Worm (Caenorhabditis elegans): ENCODE measurements around the gene B0554.4.

ce11 chrV:477664-478212 is 48.8 kb downstream of the B0554.4 start, which contains the start of gene nhr-55:
- TF ChIP-seq ceh-31 (tag; optimal IDR thresholded peaks at IDR 0.05) (no peak), unc-86 (tag; optimal IDR thresholded peaks at IDR 0.05) (no peak), fkh-10 (GFP tag; optimal IDR thresholded peaks at IDR 0.05) (no peak), syd-9 (tag; optimal IDR thresholded peaks at IDR 0.05) (no peak)
